Worm (Caenorhabditis elegans) whole organism, late embryonic: Measurements from ENCODE around the gene R148.7.

Experiments used
- C38D4.7 ChIP-seq: fragments of 200-800 bp; sonication (Bioruptor generic); optimal IDR thresholded peaks from 2 replicates; lab custom pipeline; 2018; ENCODE audit warnings: mild to moderate bottlenecking, missing genetic modification characterization, moderate library complexity, missing compliant biosample characterization
- K02D7.2 ChIP-seq: sonication (generic microtip); optimal IDR thresholded peaks from 2 replicates; lab custom pipeline; 2017; ENCODE audit warnings: mild to moderate bottlenecking, missing genetic modification characterization, missing compliant biosample characterization
- K09A11.1 ChIP-seq: sonication (generic microtip); optimal IDR thresholded peaks from 2 replicates; lab custom pipeline; 2017; ENCODE audit warnings: antibody characterized with exemption, mild to moderate bottlenecking, missing genetic modification characterization, missing compliant biosample characterization; ENCODE audit not compliant: insufficient read depth
- T23F11.4 ChIP-seq: fragments of 200-800 bp; sonication (Bioruptor generic); optimal IDR thresholded peaks from 2 replicates; lab custom pipeline; 2018; ENCODE audit warnings: mild to moderate bottlenecking, missing genetic modification characterization, missing compliant biosample characterization
- ahr-1 ChIP-seq: sonication (generic microtip); optimal IDR thresholded peaks from 2 replicates; lab custom pipeline; 2016; ENCODE audit warnings: missing genetic modification characterization, missing compliant biosample characterization
- ama-1 ChIP-seq: fragments of 150-350 bp; optimal IDR thresholded peaks from 2 replicates; lab custom pipeline; 2014
- ceh-14 ChIP-seq: sonication (generic microtip); optimal IDR thresholded peaks from 2 replicates; lab custom pipeline; 2016; ENCODE audit warnings: missing genotype, missing genetic modification characterization, missing compliant biosample characterization
- ceh-18 ChIP-seq: sonication (generic microtip); optimal IDR thresholded peaks from 2 replicates; lab custom pipeline; 2016; ENCODE audit warnings: missing genetic modification characterization, missing compliant biosample characterization
- ceh-2 ChIP-seq: sonication (generic microtip); optimal IDR thresholded peaks from 2 replicates; lab custom pipeline; 2016; ENCODE audit warnings: missing genotype, missing genetic modification characterization, missing compliant biosample characterization
- ceh-45 ChIP-seq: fragments of 200-800 bp; sonication (Bioruptor generic); IDR thresholded peaks from 2 replicates; pipeline ENCODE4 v1.3.6; 2022; ENCODE audit warnings: missing genetic modification reagents, missing genetic modification characterization, missing compliant biosample characterization
- ceh-48 ChIP-seq: sonication (generic microtip); optimal IDR thresholded peaks from 2 replicates; lab custom pipeline; 2016; ENCODE audit warnings: missing genetic modification characterization, inconsistent platforms, missing compliant biosample characterization
- ceh-6 ChIP-seq: fragments of 200-800 bp; sonication (Bioruptor generic); optimal IDR thresholded peaks from 2 replicates; lab custom pipeline; 2018; ENCODE audit warnings: mild to moderate bottlenecking, missing genetic modification characterization, missing compliant biosample characterization
- ceh-9 ChIP-seq: sonication (generic microtip); optimal IDR thresholded peaks from 2 replicates; lab custom pipeline; 2016; ENCODE audit warnings: mild to moderate bottlenecking, missing genetic modification characterization, inconsistent platforms, missing compliant biosample characterization
- ets-4 ChIP-seq: sonication (generic microtip); optimal IDR thresholded peaks from 2 replicates; lab custom pipeline; 2016; ENCODE audit warnings: missing genetic modification characterization, missing compliant biosample characterization
- fax-1 ChIP-seq: sonication (generic microtip); optimal IDR thresholded peaks from 2 replicates; lab custom pipeline; 2016; ENCODE audit warnings: missing genotype, missing genetic modification characterization, missing compliant biosample characterization
- fkh-6 ChIP-seq: sonication (generic microtip); optimal IDR thresholded peaks from 2 replicates; lab custom pipeline; 2016; ENCODE audit warnings: missing genetic modification characterization, missing compliant biosample characterization
- hlh-13 ChIP-seq: fragments of 200-800 bp; sonication (Bioruptor generic); optimal IDR thresholded peaks from 2 replicates; lab custom pipeline; 2018; ENCODE audit warnings: mild to moderate bottlenecking, missing genetic modification characterization, missing compliant biosample characterization
- hlh-15 ChIP-seq: sonication (generic microtip); optimal IDR thresholded peaks from 2 replicates; lab custom pipeline; 2016; ENCODE audit warnings: missing genetic modification characterization, missing compliant biosample characterization
- mec-3 ChIP-seq: sonication (generic microtip); optimal IDR thresholded peaks from 2 replicates; lab custom pipeline; 2016; ENCODE audit warnings: borderline replicate concordance, missing genetic modification characterization, missing compliant biosample characterization
- nfya-1 ChIP-seq: sonication (generic microtip); optimal IDR thresholded peaks from 2 replicates; lab custom pipeline; 2017; ENCODE audit warnings: missing genetic modification characterization, mild to moderate bottlenecking, missing compliant biosample characterization, antibody characterized with exemption, moderate library complexity
- nhr-11 ChIP-seq: fragments of 150-350 bp; optimal IDR thresholded peaks from 2 replicates; lab custom pipeline; 2014; ENCODE audit warnings: missing biosample characterization, missing genetic modification characterization
- odd-2 ChIP-seq: sonication (generic microtip); optimal IDR thresholded peaks from 2 replicates; lab custom pipeline; 2017; ENCODE audit warnings: antibody characterized with exemption, mild to moderate bottlenecking, missing genetic modification characterization, missing compliant biosample characterization
- pax-1 ChIP-seq: fragments of 150-350 bp; optimal IDR thresholded peaks from 2 replicates; lab custom pipeline; 2014; ENCODE audit warnings: missing biosample characterization, missing genetic modification characterization
- pros-1 ChIP-seq: fragments of 150-350 bp; optimal IDR thresholded peaks from 2 replicates; lab custom pipeline; 2014; ENCODE audit warnings: missing biosample characterization, missing genetic modification reagents, missing genetic modification characterization
- ref-2 ChIP-seq: sonication (generic microtip); optimal IDR thresholded peaks from 2 replicates; lab custom pipeline; 2016; ENCODE audit warnings: missing genetic modification characterization, missing compliant biosample characterization
- sdc-2 ChIP-seq: sonication (generic microtip); optimal IDR thresholded peaks from 2 replicates; lab custom pipeline; 2016; ENCODE audit warnings: missing genotype, missing genetic modification characterization, missing compliant biosample characterization
- sox-2 ChIP-seq: fragments of 200-800 bp; sonication (Bioruptor generic); IDR thresholded peaks from 2 replicates; pipeline ENCODE4 v1.3.6; 2022; ENCODE audit warnings: missing genetic modification reagents, missing genetic modification characterization, missing compliant biosample characterization
- sox-4 ChIP-seq: sonication (generic microtip); optimal IDR thresholded peaks from 2 replicates; lab custom pipeline; 2017; ENCODE audit warnings: mild to moderate bottlenecking, missing genetic modification characterization, inconsistent platforms, missing compliant biosample characterization
- tbx-2 ChIP-seq: sonication (generic microtip); optimal IDR thresholded peaks from 2 replicates; lab custom pipeline; 2016; ENCODE audit warnings: missing genetic modification characterization, missing compliant biosample characterization
- tbx-7 ChIP-seq: sonication (generic microtip); optimal IDR thresholded peaks from 2 replicates; lab custom pipeline; 2016; ENCODE audit warnings: missing genotype, missing genetic modification characterization, missing compliant biosample characterization
- ttx-3 ChIP-seq: sonication (generic microtip); optimal IDR thresholded peaks from 2 replicates; lab custom pipeline; 2016; ENCODE audit warnings: missing genetic modification reagents, missing genetic modification characterization, missing compliant biosample characterization
- unc-42 ChIP-seq: sonication (generic microtip); optimal IDR thresholded peaks from 2 replicates; lab custom pipeline; 2016; ENCODE audit warnings: missing genotype, missing genetic modification characterization, missing compliant biosample characterization

Gene R148.7

ce11 chrIII:3198307-3198706, at the start of gene R148.7:
Gene R148.7, minus strand, starts transcription at chrIII:3198407.
- TF ChIP-seq pax-1 (tag; lab: Kevin White, UChicago) (no peak), nfya-1 (tag; lab: Kevin White, UChicago) (no peak), fkh-6 (no peak), mec-3 (tag; lab: Kevin White, UChicago) (no peak)

DNA sequence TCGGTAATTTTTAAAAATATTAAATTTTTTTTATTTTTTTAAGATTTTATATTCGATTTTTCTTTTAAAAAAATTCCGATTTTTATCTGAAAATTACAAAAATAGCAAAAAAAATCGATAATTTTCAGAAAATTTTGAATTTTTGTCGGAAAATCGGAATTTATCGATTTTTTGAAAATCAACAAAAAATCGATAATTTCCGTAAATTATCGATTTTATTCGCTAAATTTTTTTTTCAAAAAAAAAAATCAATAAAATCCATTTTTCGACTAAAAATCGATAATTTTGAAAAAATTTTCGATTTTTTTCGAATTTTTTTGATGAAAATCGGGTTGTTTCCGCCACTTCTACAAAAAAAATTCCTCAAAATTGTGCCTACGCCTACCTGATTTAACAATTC, 44.2 kb upstream of the R148.7 start:
- TF ChIP-seq ceh-48 (tag; lab: Kevin White, UChicago) (peak; percentile 41), hlh-15 (tag; lab: Kevin White, UChicago) (no peak)

DNA sequence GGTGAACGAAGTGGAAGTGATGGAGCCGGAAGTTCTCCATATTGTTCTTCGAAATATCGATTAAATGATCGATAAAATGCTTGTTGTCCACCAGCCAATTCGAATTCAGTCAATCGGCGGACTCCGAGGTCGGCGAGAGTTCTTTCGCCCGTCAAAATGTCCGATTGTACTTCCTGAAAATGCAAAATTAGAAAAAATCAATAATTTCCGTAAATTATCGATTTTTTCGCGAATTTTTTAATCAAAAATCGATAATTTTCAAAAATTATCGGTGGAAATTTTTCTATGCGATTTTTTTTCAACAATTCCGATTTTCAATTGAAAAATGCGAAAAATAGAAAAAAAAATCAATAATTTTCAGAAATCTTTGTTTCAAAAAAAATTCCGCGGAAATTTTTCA, 43.7 kb upstream of the R148.7 start:
- TF ChIP-seq ceh-2 (tag; lab: Kevin White, UChicago), result no peak
- no peak for TF ChIP-seq nhr-11
- no peak for TF ChIP-seq ceh-6 (GFP tag; lab: Kevin White, UChicago)
- no peak for TF ChIP-seq odd-2
- no peak for TF ChIP-seq ref-2 (tag; lab: Kevin White, UChicago)
- no peak for TF ChIP-seq K09A11.1 (tag; lab: Kevin White, UChicago)
- no peak for TF ChIP-seq ets-4 (tag; lab: Kevin White, UChicago)
- TF ChIP-seq ceh-45 (GFP tag; lab: Robert Waterston, UW), result no peak
- no peak for TF ChIP-seq mec-3 (tag; lab: Kevin White, UChicago)
- TF ChIP-seq ceh-18 (tag; lab: Kevin White, UChicago), result no peak

DNA sequence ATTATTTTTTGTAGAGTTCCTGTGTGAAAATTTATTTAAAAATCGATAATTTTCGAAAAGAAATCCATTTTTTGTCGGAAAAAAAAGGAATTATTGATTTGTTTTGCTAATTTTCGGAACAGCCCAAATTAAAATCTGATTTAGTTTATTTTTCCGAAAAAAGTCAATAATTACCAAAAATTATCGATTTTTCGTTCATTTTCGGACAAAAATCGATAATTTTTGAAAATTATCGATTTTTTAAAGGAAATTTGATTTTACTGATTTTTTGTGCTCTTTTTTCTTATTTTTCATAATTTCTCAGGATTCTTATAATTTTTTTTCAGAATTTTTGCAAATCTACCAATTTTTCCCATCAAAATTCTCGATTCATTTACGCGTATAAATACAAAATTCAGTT, 43.2 kb upstream of the R148.7 start:
- TF ChIP-seq tbx-2 (tag; lab: Kevin White, UChicago) (no peak), ceh-48 (tag; lab: Kevin White, UChicago) (peak; percentile 18), sox-2 (GFP tag; lab: Robert Waterston, UW) (no peak)

DNA sequence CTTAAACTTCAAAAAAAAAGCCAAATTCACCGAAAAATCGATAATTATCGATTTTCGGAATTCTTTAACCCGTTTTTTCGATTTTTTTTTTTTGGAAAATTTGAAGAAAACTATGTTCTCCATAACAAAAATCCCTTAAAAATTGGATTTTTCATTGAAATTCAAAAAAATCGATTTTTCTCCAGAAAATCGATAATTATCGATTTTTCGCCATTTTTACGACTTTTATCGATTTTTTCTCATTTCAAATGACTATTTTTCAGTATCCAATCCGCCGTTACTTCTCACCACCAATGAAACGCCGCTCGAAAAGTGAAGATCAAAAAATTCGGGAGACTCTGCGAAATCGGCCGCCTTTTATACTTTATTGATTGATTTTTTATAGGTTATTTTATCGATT, 42.7 kb upstream of the R148.7 start:
- TF ChIP-seq tbx-7 (tag; lab: Kevin White, UChicago), result no peak
- TF ChIP-seq K09A11.1 (tag; lab: Kevin White, UChicago), result no peak
- no peak for TF ChIP-seq T23F11.4
- TF ChIP-seq C38D4.7 (GFP tag; lab: Kevin White, UChicago), result no peak
- TF ChIP-seq ceh-6 (GFP tag; lab: Kevin White, UChicago), result no peak
- TF ChIP-seq hlh-13 (GFP tag; lab: Kevin White, UChicago), result no peak
- no peak for TF ChIP-seq pros-1 (tag; lab: Kevin White, UChicago)
- no peak for TF ChIP-seq K02D7.2
- TF ChIP-seq ama-1, result no peak
- TF ChIP-seq ceh-9 (tag; lab: Kevin White, UChicago), result no peak
- no peak for TF ChIP-seq ahr-1 (tag; lab: Kevin White, UChicago)
- TF ChIP-seq sdc-2, result no peak
- TF ChIP-seq ceh-2 (tag; lab: Kevin White, UChicago), result no peak
- no peak for TF ChIP-seq unc-42 (tag; lab: Kevin White, UChicago)
- TF ChIP-seq, all 69 proteins: peak for 0

DNA sequence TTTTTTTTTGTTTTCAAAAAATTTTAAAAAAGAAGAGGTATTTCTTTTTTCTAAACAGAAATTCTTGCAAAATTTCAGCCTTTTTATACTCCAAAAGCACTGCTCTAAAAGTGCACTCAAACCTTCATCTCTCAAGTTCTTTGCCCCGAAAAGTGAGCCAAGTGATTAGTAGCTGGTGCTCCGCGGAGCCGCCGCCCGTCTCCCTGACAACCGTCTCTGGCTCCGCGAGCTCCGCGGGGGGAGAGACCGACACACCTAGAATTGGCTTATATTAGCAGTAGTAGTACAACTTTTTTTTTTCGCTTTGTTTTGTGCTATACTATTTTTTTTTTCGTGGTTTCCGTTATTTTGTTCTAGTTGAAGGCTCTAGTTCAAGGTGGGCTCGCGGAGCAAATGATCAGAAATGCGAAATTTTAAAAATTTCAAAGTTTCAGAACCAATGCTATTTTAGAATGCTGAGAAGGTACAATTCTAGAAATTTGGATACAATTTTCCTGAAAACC, 34.5 kb upstream of the R148.7 start, which contains the start of gene Y53G8AL.1:
TSS of gene Y53G8AL.1 (plus strand) at position 453 of the 503 bp plus-strand sequence.
- peak; percentile 40 for TF ChIP-seq ceh-14 (tag; lab: Kevin White, UChicago)
- TF ChIP-seq fax-1 (tag; lab: Kevin White, UChicago), result no peak
- no peak for TF ChIP-seq sox-4 (tag; lab: Kevin White, UChicago)
- no peak for TF ChIP-seq tbx-7 (tag; lab: Kevin White, UChicago)
- no peak for TF ChIP-seq mec-3 (tag; lab: Kevin White, UChicago)
- no peak for TF ChIP-seq ttx-3 (tag; lab: Kevin White, UChicago)
- TF ChIP-seq tbx-2 (tag; lab: Kevin White, UChicago), result no peak
- no peak for TF ChIP-seq K09A11.1 (tag; lab: Kevin White, UChicago)
- TF ChIP-seq, all 69 proteins: peak for 1
